Worm (Caenorhabditis elegans) whole organism, late embryonic: ENCODE results near the gene K10H10.7.

ENCODE experiments used
- C08G9.2 ChIP-seq: sonication (generic microtip); optimal IDR thresholded peaks from 2 replicates; lab custom pipeline; 2016; ENCODE audit warnings: mild to moderate bottlenecking, missing genetic modification characterization, moderate library complexity, missing compliant biosample characterization
- F13H6.1 ChIP-seq: sonication (generic microtip); optimal IDR thresholded peaks from 2 replicates; lab custom pipeline; 2016; ENCODE audit warnings: missing genetic modification characterization, missing compliant biosample characterization
- K02D7.2 ChIP-seq: sonication (generic microtip); optimal IDR thresholded peaks from 2 replicates; lab custom pipeline; 2017; ENCODE audit warnings: mild to moderate bottlenecking, missing genetic modification characterization, missing compliant biosample characterization
- K09A11.1 ChIP-seq: sonication (generic microtip); optimal IDR thresholded peaks from 2 replicates; lab custom pipeline; 2017; ENCODE audit warnings: antibody characterized with exemption, mild to moderate bottlenecking, missing genetic modification characterization, missing compliant biosample characterization; ENCODE audit not compliant: insufficient read depth
- ahr-1 ChIP-seq: sonication (generic microtip); optimal IDR thresholded peaks from 2 replicates; lab custom pipeline; 2016; ENCODE audit warnings: missing genetic modification characterization, missing compliant biosample characterization
- ama-1 ChIP-seq: fragments of 150-350 bp; optimal IDR thresholded peaks from 2 replicates; lab custom pipeline; 2014
- ceh-14 ChIP-seq: sonication (generic microtip); optimal IDR thresholded peaks from 2 replicates; lab custom pipeline; 2016; ENCODE audit warnings: missing genotype, missing genetic modification characterization, missing compliant biosample characterization
- ceh-18 ChIP-seq: sonication (generic microtip); optimal IDR thresholded peaks from 2 replicates; lab custom pipeline; 2016; ENCODE audit warnings: missing genetic modification characterization, missing compliant biosample characterization
- ceh-19 ChIP-seq: fragments of 200-800 bp; sonication (Bioruptor generic); optimal IDR thresholded peaks from 2 replicates; lab custom pipeline; 2018; ENCODE audit warnings: mild to moderate bottlenecking, missing genetic modification characterization, missing compliant biosample characterization
- ceh-2 ChIP-seq: sonication (generic microtip); optimal IDR thresholded peaks from 2 replicates; lab custom pipeline; 2016; ENCODE audit warnings: missing genotype, missing genetic modification characterization, missing compliant biosample characterization
- ceh-31 ChIP-seq: sonication (generic microtip); optimal IDR thresholded peaks from 2 replicates; lab custom pipeline; 2016; ENCODE audit warnings: missing genetic modification characterization, missing compliant biosample characterization
- ceh-45 ChIP-seq: fragments of 200-800 bp; sonication (Bioruptor generic); IDR thresholded peaks from 2 replicates; pipeline ENCODE4 v1.3.6; 2022; ENCODE audit warnings: missing genetic modification reagents, missing genetic modification characterization, missing compliant biosample characterization
- ceh-48 ChIP-seq: sonication (generic microtip); optimal IDR thresholded peaks from 2 replicates; lab custom pipeline; 2016; ENCODE audit warnings: missing genetic modification characterization, inconsistent platforms, missing compliant biosample characterization
- ceh-9 ChIP-seq: sonication (generic microtip); optimal IDR thresholded peaks from 2 replicates; lab custom pipeline; 2016; ENCODE audit warnings: mild to moderate bottlenecking, missing genetic modification characterization, inconsistent platforms, missing compliant biosample characterization
- che-1 ChIP-seq: sonication (generic microtip); optimal IDR thresholded peaks from 2 replicates; lab custom pipeline; 2016; ENCODE audit warnings: mild to moderate bottlenecking, missing genetic modification characterization, missing compliant biosample characterization
- dmd-4 ChIP-seq: sonication (generic microtip); optimal IDR thresholded peaks from 2 replicates; lab custom pipeline; 2016; ENCODE audit warnings: borderline replicate concordance, missing genetic modification characterization, missing compliant biosample characterization
- dve-1 ChIP-seq: sonication (generic microtip); optimal IDR thresholded peaks from 2 replicates; lab custom pipeline; 2017; ENCODE audit warnings: antibody characterized with exemption, mild to moderate bottlenecking, missing genetic modification characterization, missing compliant biosample characterization
- elt-2 ChIP-seq: sonication (generic microtip); optimal IDR thresholded peaks from 2 replicates; lab custom pipeline; 2016; ENCODE audit warnings: missing genetic modification reagents, missing genetic modification characterization, missing compliant biosample characterization
- elt-4 ChIP-seq: sonication (generic microtip); optimal IDR thresholded peaks from 2 replicates; lab custom pipeline; 2016; ENCODE audit warnings: missing genetic modification characterization, missing compliant biosample characterization
- ets-4 ChIP-seq: sonication (generic microtip); optimal IDR thresholded peaks from 2 replicates; lab custom pipeline; 2016; ENCODE audit warnings: missing genetic modification characterization, missing compliant biosample characterization
- eyg-1 ChIP-seq: sonication (generic microtip); optimal IDR thresholded peaks from 2 replicates; lab custom pipeline; 2016; ENCODE audit warnings: missing genotype, missing genetic modification characterization, missing compliant biosample characterization
- fax-1 ChIP-seq: sonication (generic microtip); optimal IDR thresholded peaks from 2 replicates; lab custom pipeline; 2016; ENCODE audit warnings: missing genotype, missing genetic modification characterization, missing compliant biosample characterization
- fkh-10 ChIP-seq: fragments of 150-350 bp; optimal IDR thresholded peaks from 2 replicates; lab custom pipeline; 2014; ENCODE audit warnings: missing biosample characterization, missing genetic modification reagents, missing genetic modification characterization
- fkh-6 ChIP-seq: sonication (generic microtip); optimal IDR thresholded peaks from 2 replicates; lab custom pipeline; 2016; ENCODE audit warnings: missing genetic modification characterization, missing compliant biosample characterization
- gmeb-2 ChIP-seq: sonication (generic microtip); optimal IDR thresholded peaks from 2 replicates; lab custom pipeline; 2016; ENCODE audit warnings: missing genetic modification characterization, inconsistent platforms, missing compliant biosample characterization
- hlh-13 ChIP-seq: fragments of 200-800 bp; sonication (Bioruptor generic); optimal IDR thresholded peaks from 2 replicates; lab custom pipeline; 2018; ENCODE audit warnings: mild to moderate bottlenecking, missing genetic modification characterization, missing compliant biosample characterization
- hlh-30 ChIP-seq: sonication (generic microtip); optimal IDR thresholded peaks from 2 replicates; lab custom pipeline; 2017; ENCODE audit warnings: antibody characterized with exemption, missing genetic modification characterization, missing compliant biosample characterization; ENCODE audit not compliant: insufficient read depth
- hlh-6 ChIP-seq: sonication (generic microtip); optimal IDR thresholded peaks from 2 replicates; lab custom pipeline; 2016; ENCODE audit warnings: missing genotype, missing genetic modification characterization, missing compliant biosample characterization
- lim-6 ChIP-seq: sonication (generic microtip); optimal IDR thresholded peaks from 2 replicates; lab custom pipeline; 2016; ENCODE audit warnings: missing genetic modification characterization, missing compliant biosample characterization
- mec-3 ChIP-seq: sonication (generic microtip); optimal IDR thresholded peaks from 2 replicates; lab custom pipeline; 2016; ENCODE audit warnings: borderline replicate concordance, missing genetic modification characterization, missing compliant biosample characterization
- nfya-1 ChIP-seq: sonication (generic microtip); optimal IDR thresholded peaks from 2 replicates; lab custom pipeline; 2017; ENCODE audit warnings: missing genetic modification characterization, mild to moderate bottlenecking, missing compliant biosample characterization, antibody characterized with exemption, moderate library complexity
- npax-4 ChIP-seq: sonication (generic microtip); optimal IDR thresholded peaks from 2 replicates; lab custom pipeline; 2016; ENCODE audit warnings: missing genetic modification characterization, missing compliant biosample characterization
- odd-2 ChIP-seq: sonication (generic microtip); optimal IDR thresholded peaks from 2 replicates; lab custom pipeline; 2017; ENCODE audit warnings: antibody characterized with exemption, mild to moderate bottlenecking, missing genetic modification characterization, missing compliant biosample characterization
- pag-3 ChIP-seq: sonication (generic microtip); optimal IDR thresholded peaks from 2 replicates; lab custom pipeline; 2016; ENCODE audit warnings: missing compliant biosample characterization, missing genetic modification characterization, borderline replicate concordance
- pax-1 ChIP-seq: fragments of 150-350 bp; optimal IDR thresholded peaks from 2 replicates; lab custom pipeline; 2014; ENCODE audit warnings: missing biosample characterization, missing genetic modification characterization
- pha-2 ChIP-seq: sonication (generic microtip); optimal IDR thresholded peaks from 2 replicates; lab custom pipeline; 2017; ENCODE audit warnings: mild to moderate bottlenecking, missing genetic modification characterization, missing compliant biosample characterization
- pha-4 ChIP-seq: fragments of 150-350 bp; optimal IDR thresholded peaks from 2 replicates; lab custom pipeline; 2018; ENCODE audit warnings: missing biosample characterization, missing genetic modification reagents, missing genetic modification characterization
- pqm-1 ChIP-seq: sonication (generic microtip); optimal IDR thresholded peaks from 2 replicates; lab custom pipeline; 2016; ENCODE audit warnings: missing genetic modification characterization, missing compliant biosample characterization
- ref-2 ChIP-seq: sonication (generic microtip); optimal IDR thresholded peaks from 2 replicates; lab custom pipeline; 2016; ENCODE audit warnings: missing genetic modification characterization, missing compliant biosample characterization
- sox-4 ChIP-seq: sonication (generic microtip); optimal IDR thresholded peaks from 2 replicates; lab custom pipeline; 2017; ENCODE audit warnings: mild to moderate bottlenecking, missing genetic modification characterization, inconsistent platforms, missing compliant biosample characterization
- syd-9 ChIP-seq: sonication (generic microtip); optimal IDR thresholded peaks from 2 replicates; lab custom pipeline; 2016; ENCODE audit warnings: mild to moderate bottlenecking, missing genetic modification characterization, moderate library complexity, missing compliant biosample characterization
- ttx-3 ChIP-seq: sonication (generic microtip); optimal IDR thresholded peaks from 2 replicates; lab custom pipeline; 2016; ENCODE audit warnings: missing genetic modification reagents, missing genetic modification characterization, missing compliant biosample characterization
- unc-42 ChIP-seq: sonication (generic microtip); optimal IDR thresholded peaks from 2 replicates; lab custom pipeline; 2016; ENCODE audit warnings: missing genotype, missing genetic modification characterization, missing compliant biosample characterization
- unc-55 ChIP-seq: sonication (generic microtip); optimal IDR thresholded peaks from 2 replicates; lab custom pipeline; 2017; ENCODE audit warnings: missing biosample characterization, missing genetic modification reagents, missing genetic modification characterization
- unc-86 ChIP-seq: sonication (generic microtip); optimal IDR thresholded peaks from 2 replicates; lab custom pipeline; 2016; ENCODE audit warnings: missing genetic modification characterization, missing compliant biosample characterization
- ztf-16 ChIP-seq: sonication (generic microtip); optimal IDR thresholded peaks from 2 replicates; lab custom pipeline; 2017; ENCODE audit warnings: missing genetic modification characterization, missing compliant biosample characterization

K10H10.7 gene

ce11 chrII:14540551-14540950, 33.1 kb upstream of the K10H10.7 start:
- no peak for TF ChIP-seq ztf-16
- TF ChIP-seq elt-2 (tag; lab: Kevin White, UChicago) = peak; percentile 44

ce11 chrII:14537728-14538127, 30.3 kb upstream of the K10H10.7 start, which contains the start of the genes clec-147 and C04H5.7:
Gene clec-147 (minus strand): TSS chrII:14537828.
Gene C04H5.7 (plus strand): TSS chrII:14537946.
- TF ChIP-seq pag-3 (no peak), sox-4 (tag; lab: Kevin White, UChicago) (no peak), F13H6.1 (no peak)

ce11 chrII:14534000-14534399, 26.5 kb upstream of the K10H10.7 start, which contains the start of gene C04H5.1:
Gene C04H5.1 (plus strand): TSS chrII:14534300.
- TF ChIP-seq ttx-3 (tag; lab: Kevin White, UChicago) = no peak
- TF ChIP-seq fkh-10 = no peak
- no peak for TF ChIP-seq gmeb-2
- TF ChIP-seq ets-4 (tag; lab: Kevin White, UChicago) = no peak
- no peak for TF ChIP-seq pha-2
- no peak for TF ChIP-seq elt-4

ce11 chrII:14528233-14528802, 20.9 kb upstream of the K10H10.7 start, which contains the start of the genes F57C2.5 and spat-1:
Gene F57C2.5 (minus strand): TSS chrII:14528239.
Gene spat-1 (plus strand): TSS chrII:14528752.
- TF ChIP-seq ceh-2 (peak; percentile 96), sox-4 (tag; lab: Kevin White, UChicago) (no peak), fkh-6 (tag; lab: Kevin White, UChicago) (peak; percentile 73), lim-6 (tag; lab: Kevin White, UChicago) (peak; percentile 93), ceh-31 (peak; percentile 99), pax-1 (tag; lab: Kevin White, UChicago) (no peak), odd-2 (no peak), dve-1 (tag; lab: Kevin White, UChicago) (no peak), ceh-9 (no peak), fkh-10 (no peak), pha-4 (tag; lab: Kevin White, UChicago) (no peak), elt-2 (tag; lab: Kevin White, UChicago) (peak; percentile 90), syd-9 (tag; lab: Kevin White, UChicago) (peak; percentile 58), F13H6.1 (peak; percentile 92), unc-55 (GFP tag; lab: Kevin White, UChicago) (no peak), mec-3 (tag; lab: Kevin White, UChicago) (peak; percentile 73), K02D7.2 (no peak), ceh-48 (tag; lab: Kevin White, UChicago) (no peak), pag-3 (peak; percentile 79), ceh-18 (tag; lab: Kevin White, UChicago) (peak; percentile 70), hlh-13 (GFP tag; lab: Kevin White, UChicago) (no peak), K09A11.1 (tag; lab: Kevin White, UChicago) (no peak), hlh-6 (tag; lab: Kevin White, UChicago) (peak; percentile 6), dmd-4 (tag; lab: Kevin White, UChicago) (peak; percentile 56), unc-86 (tag; lab: Kevin White, UChicago) (peak; percentile 81), che-1 (tag; lab: Kevin White, UChicago) (peak; percentile 51), eyg-1 (tag; lab: Kevin White, UChicago) (peak; percentile 8), fax-1 (tag; lab: Kevin White, UChicago) (peak; percentile 94), ttx-3 (tag; lab: Kevin White, UChicago) (peak; percentile 49), unc-42 (tag; lab: Kevin White, UChicago) (peak; percentile 86), ama-1 (lab: Kevin White, UChicago) (no peak), ahr-1 (tag; lab: Kevin White, UChicago) (peak; percentile 96), ceh-45 (GFP tag; lab: Robert Waterston, UW) (no peak), ceh-19 (peak; percentile 64), ets-4 (tag; lab: Kevin White, UChicago) (peak; percentile 97), nfya-1 (tag; lab: Kevin White, UChicago) (peak; percentile 68), pqm-1 (tag; lab: Kevin White, UChicago) (peak; percentile 91), C08G9.2 (tag; lab: Kevin White, UChicago) (peak; percentile 94), ceh-14 (tag; lab: Kevin White, UChicago) (peak; percentile 97), hlh-30 (tag; lab: Kevin White, UChicago) (no peak), npax-4 (tag; lab: Kevin White, UChicago) (peak; percentile 19), ref-2 (peak; percentile 96)
